Fruit fly (Drosophila melanogaster) whole organism, wandering third instar larva: ENCODE data around the gene CG43093.

Source experiments
- CG32264 ChIP-seq: fragments of 200-800 bp; sonication (Bioruptor generic); optimal IDR thresholded peaks from 2 replicates; lab custom pipeline; 2016; ENCODE audit warnings: missing biosample characterization, missing genetic modification characterization
- CG9705 ChIP-seq: fragments of 200-800 bp; sonication (Bioruptor generic); optimal IDR thresholded peaks from 2 replicates; lab custom pipeline; 2018; ENCODE audit warnings: missing biosample characterization, mild to moderate bottlenecking, missing genetic modification characterization
- Dfd ChIP-seq: fragments of >200 bp; optimal IDR thresholded peaks from 2 replicates; lab custom pipeline; 2017; ENCODE audit warnings: missing biosample characterization, missing genetic modification characterization
- HLH106 ChIP-seq: fragments of 200-800 bp; optimal IDR thresholded peaks from 3 replicates; lab custom pipeline; 2019; ENCODE audit warnings: missing biosample characterization, mild to moderate bottlenecking, missing genetic modification characterization, moderate library complexity
- Mio ChIP-seq: sonication (Bioruptor generic); optimal IDR thresholded peaks from 2 replicates; lab custom pipeline; 2016; ENCODE audit warnings: missing biosample characterization, missing genetic modification characterization
- OdsH ChIP-seq: fragments of 200-800 bp; sonication (Bioruptor generic); optimal IDR thresholded peaks from 2 replicates; lab custom pipeline; 2016; ENCODE audit warnings: missing biosample characterization, mild to moderate bottlenecking, missing genetic modification characterization
- br ChIP-seq: fragments of 200-800 bp; sonication (Bioruptor generic); optimal IDR thresholded peaks from 2 replicates; lab custom pipeline; 2016; ENCODE audit warnings: missing biosample characterization, missing genetic modification characterization
- ey ChIP-seq: fragments of 200-800 bp; sonication (Bioruptor generic); optimal IDR thresholded peaks from 2 replicates; lab custom pipeline; 2016; ENCODE audit warnings: missing biosample characterization, missing genetic modification characterization
- foxo ChIP-seq, 2 experiments: fragments of 200-800 bp; sonication (Bioruptor generic); optimal IDR thresholded peaks; 2 replicates in 1 of 2; 3 replicates in 1 of 2; lab custom pipeline; 2016 to 2017; ENCODE audit warnings: missing biosample characterization in 2 of 2, missing genetic modification characterization in 2 of 2
- pan ChIP-seq: fragments of >200 bp; optimal IDR thresholded peaks from 2 replicates; lab custom pipeline; 2017
- rgr ChIP-seq: fragments of 200-800 bp; sonication (Bioruptor generic); optimal IDR thresholded peaks from 3 replicates; lab custom pipeline; 2016; ENCODE audit warnings: missing biosample characterization, mild to moderate bottlenecking, missing genetic modification characterization
- usp ChIP-seq: fragments of >200 bp; optimal IDR thresholded peaks from 2 replicates; lab custom pipeline; 2017; ENCODE audit warnings: missing biosample characterization, missing genetic modification characterization

DNA sequence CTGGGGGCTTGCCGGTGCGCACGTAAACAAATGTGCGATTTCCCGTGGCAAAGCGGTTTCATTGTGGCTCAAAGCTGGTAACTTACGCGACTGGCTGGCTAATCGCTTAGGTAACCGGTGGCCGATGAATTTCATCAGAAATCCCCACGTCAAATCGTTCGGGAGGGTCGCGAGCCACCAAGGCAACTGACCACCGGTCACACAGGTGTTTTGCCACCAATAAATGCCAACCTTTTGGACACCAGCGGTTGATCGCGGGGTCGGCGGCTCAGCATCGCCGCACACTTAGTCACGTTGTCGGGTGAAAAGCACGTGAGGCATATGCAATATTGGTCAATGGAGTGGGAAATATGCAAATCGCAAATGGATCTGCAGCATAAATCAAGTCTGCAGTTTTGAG is 6.3 kb upstream of the CG43093 start:
- no peak for TF ChIP-seq br (GFP tag; lab: Kevin White, UChicago)
- no peak for TF ChIP-seq usp (GFP tag; lab: Kevin White, UChicago)
- no peak for TF ChIP-seq Mio
- no peak for TF ChIP-seq foxo (GFP tag; optimal IDR thresholded peaks at IDR 0.05; lab: Kevin White, UChicago)
- no peak for TF ChIP-seq ey (GFP tag; lab: Kevin White, UChicago)
- no peak for TF ChIP-seq CG9705
- no peak for TF ChIP-seq pan (lab: Kevin White, UChicago)
- no peak for TF ChIP-seq OdsH (GFP tag; lab: Kevin White, UChicago)
- no peak for TF ChIP-seq CG32264 (GFP tag; lab: Kevin White, UChicago)
- no peak for TF ChIP-seq HLH106 (tag; lab: Kevin White, UChicago)
- TF ChIP-seq Dfd (GFP tag; lab: Kevin White, UChicago), result no peak
- TF ChIP-seq rgr (GFP tag; lab: Kevin White, UChicago), result no peak
